Worm (Caenorhabditis elegans) whole organism, late embryonic: Measurements from ENCODE around the gene rom-1.

ENCODE experiments used
- T23F11.4 ChIP-seq: fragments of 200-800 bp; sonication (Bioruptor generic); optimal IDR thresholded peaks from 2 replicates; lab custom pipeline; 2018; ENCODE audit warnings: mild to moderate bottlenecking, missing genetic modification characterization, missing compliant biosample characterization
- ama-1 ChIP-seq: fragments of 150-350 bp; optimal IDR thresholded peaks from 2 replicates; lab custom pipeline; 2014
- ceh-14 ChIP-seq: sonication (generic microtip); optimal IDR thresholded peaks from 2 replicates; lab custom pipeline; 2016; ENCODE audit warnings: missing genotype, missing genetic modification characterization, missing compliant biosample characterization
- ceh-19 ChIP-seq: fragments of 200-800 bp; sonication (Bioruptor generic); optimal IDR thresholded peaks from 2 replicates; lab custom pipeline; 2018; ENCODE audit warnings: mild to moderate bottlenecking, missing genetic modification characterization, missing compliant biosample characterization
- dve-1 ChIP-seq: sonication (generic microtip); optimal IDR thresholded peaks from 2 replicates; lab custom pipeline; 2017; ENCODE audit warnings: antibody characterized with exemption, mild to moderate bottlenecking, missing genetic modification characterization, missing compliant biosample characterization
- hlh-30 ChIP-seq: sonication (generic microtip); optimal IDR thresholded peaks from 2 replicates; lab custom pipeline; 2017; ENCODE audit warnings: antibody characterized with exemption, missing genetic modification characterization, missing compliant biosample characterization; ENCODE audit not compliant: insufficient read depth
- nfya-1 ChIP-seq: sonication (generic microtip); optimal IDR thresholded peaks from 2 replicates; lab custom pipeline; 2017; ENCODE audit warnings: missing genetic modification characterization, mild to moderate bottlenecking, missing compliant biosample characterization, antibody characterized with exemption, moderate library complexity
- nhr-232 ChIP-seq: sonication (generic microtip); optimal IDR thresholded peaks from 2 replicates; lab custom pipeline; 2016; ENCODE audit warnings: missing genetic modification characterization, missing compliant biosample characterization
- pag-3 ChIP-seq: sonication (generic microtip); optimal IDR thresholded peaks from 2 replicates; lab custom pipeline; 2016; ENCODE audit warnings: missing compliant biosample characterization, missing genetic modification characterization, borderline replicate concordance
- pqm-1 ChIP-seq: sonication (generic microtip); optimal IDR thresholded peaks from 2 replicates; lab custom pipeline; 2016; ENCODE audit warnings: missing genetic modification characterization, missing compliant biosample characterization
- tbx-2 ChIP-seq: sonication (generic microtip); optimal IDR thresholded peaks from 2 replicates; lab custom pipeline; 2016; ENCODE audit warnings: missing genetic modification characterization, missing compliant biosample characterization

- TF ChIP-seq nfya-1: no peak
- no peak for TF ChIP-seq hlh-30 (tag; lab: Kevin White, UChicago)
- TF ChIP-seq ceh-14: no peak
- no peak for TF ChIP-seq ceh-19 (GFP tag; lab: Kevin White, UChicago)
- TF ChIP-seq pag-3 (tag; lab: Kevin White, UChicago): no peak
- TF ChIP-seq tbx-2 (tag; lab: Kevin White, UChicago): no peak
- no peak for TF ChIP-seq T23F11.4
- TF ChIP-seq ama-1: no peak
- no peak for TF ChIP-seq dve-1 (tag; lab: Kevin White, UChicago)
- no peak for TF ChIP-seq pqm-1
- TF ChIP-seq nhr-232 (tag; lab: Kevin White, UChicago): no peak
These were observed 25.0 kb upstream of the rom-1 start for ce11 chrIII:4881955-4882354.
